Worm (Caenorhabditis elegans) whole organism, L4/young adult: Measurements from ENCODE around the gene inx-10.

ENCODE experiments used
- W03F9.2 ChIP-seq: fragments of 150-350 bp; optimal IDR thresholded peaks from 2 replicates; lab custom pipeline; 2014; ENCODE audit warnings: missing biosample characterization, missing genetic modification characterization
- dao-5 ChIP-seq: sonication (generic microtip); optimal IDR thresholded peaks from 2 replicates; lab custom pipeline; 2016; ENCODE audit warnings: missing genotype, missing genetic modification characterization, moderate library complexity, missing compliant biosample characterization
- him-1 ChIP-seq: sonication (generic microtip); optimal IDR thresholded peaks from 2 replicates; lab custom pipeline; 2016; ENCODE audit warnings: missing genotype, missing genetic modification reagents, missing genetic modification characterization, missing compliant biosample characterization

Gene inx-10

ce11 chrV:9221566-9221965, 14.3 kb upstream of the inx-10 start, which contains the start of gene grd-6:
Gene grd-6, plus strand, starts transcription at chrV:9221866.
- TF ChIP-seq W03F9.2 (no peak), him-1 (no peak), dao-5 (tag; lab: Kevin White, UChicago) (no peak)

ce11 chrV:9220444-9220843, 13.2 kb upstream of the inx-10 start:
- TF ChIP-seq dao-5 (tag; lab: Kevin White, UChicago) (no peak), W03F9.2 (no peak), him-1 (no peak)

- TF ChIP-seq dao-5 (tag; lab: Kevin White, UChicago) (no peak), W03F9.2 (no peak), him-1 (no peak)
These were observed 12.1 kb upstream of the inx-10 start for ce11 chrV:9219390-9219733.

- TF ChIP-seq W03F9.2 (no peak), dao-5 (tag; lab: Kevin White, UChicago) (no peak), him-1 (peak; percentile 57)
These were observed 11.5 kb upstream of the inx-10 start for ce11 chrV:9218655-9219389.

- TF ChIP-seq dao-5 (tag; lab: Kevin White, UChicago) (no peak), W03F9.2 (no peak), him-1 (no peak)
These were observed 10.9 kb upstream of the inx-10 start for ce11 chrV:9218214-9218613.

- no peak for TF ChIP-seq W03F9.2
- no peak for TF ChIP-seq him-1
- TF ChIP-seq dao-5 (tag; lab: Kevin White, UChicago), result no peak
These were observed 9.9 kb upstream of the inx-10 start, which contains the start of gene pacs-1 for ce11 chrV:9217158-9217557. Gene pacs-1, minus strand, starts transcription at chrV:9217258.

- TF ChIP-seq W03F9.2 (no peak), him-1 (no peak), dao-5 (tag; lab: Kevin White, UChicago) (no peak)
These were observed 6.3 kb upstream of the inx-10 start, which contains the start of gene mdt-27 for ce11 chrV:9213554-9213953. Gene mdt-27, minus strand, starts transcription at chrV:9213654.

ce11 chrV:9212499-9212898, 5.2 kb upstream of the inx-10 start:
- TF ChIP-seq dao-5 (tag; lab: Kevin White, UChicago) (no peak), W03F9.2 (peak; percentile 55)

- TF ChIP-seq him-1 (no peak), dao-5 (tag; lab: Kevin White, UChicago) (no peak), W03F9.2 (no peak)
These were observed 1.6 kb upstream of the inx-10 start for ce11 chrV:9208878-9209277.

ce11 chrV:9202710-9203109, 4.6 kb downstream of the inx-10 start, which contains the start of gene asp-2:
Gene asp-2, plus strand, starts transcription at chrV:9203077.
- TF ChIP-seq dao-5 (tag; lab: Kevin White, UChicago), result no peak
- no peak for TF ChIP-seq him-1
- TF ChIP-seq W03F9.2, result no peak

ce11 chrV:9198887-9199286, 8.4 kb downstream of the inx-10 start, which contains the start of gene str-177:
Gene str-177, minus strand, starts transcription at chrV:9198987.
- no peak for TF ChIP-seq him-1
- no peak for TF ChIP-seq W03F9.2
- TF ChIP-seq dao-5 (tag; lab: Kevin White, UChicago), result no peak

- TF ChIP-seq him-1 (no peak), dao-5 (tag; lab: Kevin White, UChicago) (no peak), W03F9.2 (no peak)
These were observed 10.2 kb downstream of the inx-10 start, which contains the start of gene C24B5.4 for ce11 chrV:9197121-9197520. Gene C24B5.4, minus strand, starts transcription at chrV:9197326.

ce11 chrV:9194055-9194454, 13.2 kb downstream of the inx-10 start:
- TF ChIP-seq him-1, result no peak
- TF ChIP-seq W03F9.2, result no peak
- no peak for TF ChIP-seq dao-5 (tag; lab: Kevin White, UChicago)

- TF ChIP-seq W03F9.2, result no peak
- no peak for TF ChIP-seq dao-5 (tag; lab: Kevin White, UChicago)
- no peak for TF ChIP-seq him-1
These were observed 15.9 kb downstream of the inx-10 start, which contains the start of gene sphr-1 for ce11 chrV:9191406-9191805. Gene sphr-1, plus strand, starts transcription at chrV:9191610.

ce11 chrV:9186028-9186427, 21.2 kb downstream of the inx-10 start:
- TF ChIP-seq W03F9.2 (no peak), him-1 (no peak), dao-5 (tag; lab: Kevin White, UChicago) (no peak)
